Worm (Caenorhabditis elegans) whole organism, L4/young adult: ENCODE results near the gene sfxn-2.
A peak's percentile ranks its signal among the peaks of the same experiment; 100 is the strongest.

Source experiments
- W03F9.2 ChIP-seq: fragments of 150-350 bp; optimal IDR thresholded peaks from 2 replicates; lab custom pipeline; 2014; ENCODE audit warnings: missing biosample characterization, missing genetic modification characterization
- dao-5 ChIP-seq: sonication (generic microtip); optimal IDR thresholded peaks from 2 replicates; lab custom pipeline; 2016; ENCODE audit warnings: missing genotype, missing genetic modification characterization, moderate library complexity, missing compliant biosample characterization
- him-1 ChIP-seq: sonication (generic microtip); optimal IDR thresholded peaks from 2 replicates; lab custom pipeline; 2016; ENCODE audit warnings: missing genotype, missing genetic modification reagents, missing genetic modification characterization, missing compliant biosample characterization

sfxn-2 gene

DNA sequence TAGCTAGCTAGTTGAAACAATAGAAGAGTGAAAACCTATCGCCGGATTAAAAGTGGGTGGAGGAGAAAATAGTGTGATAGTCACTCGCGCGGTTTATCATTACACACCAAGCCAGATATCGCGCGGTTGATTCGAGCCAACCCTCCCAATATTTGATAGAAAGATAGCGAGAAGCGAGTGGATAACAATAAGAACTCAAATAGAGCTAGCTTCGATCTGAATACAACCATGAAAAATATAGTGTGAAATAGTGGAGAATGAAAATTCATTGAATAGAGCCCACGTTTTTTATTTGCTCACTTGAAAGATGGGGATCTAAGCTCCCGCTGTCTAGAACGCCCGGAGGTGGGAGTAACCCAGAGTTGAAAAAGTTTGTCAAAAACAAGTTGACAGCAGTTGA is 13.1 kb downstream of the sfxn-2 start, which contains the start of gene tnt-3:
tnt-3 (minus strand) TSS at position 101 of the 400 bp plus-strand sequence.
- TF ChIP-seq him-1 (tag; lab: Kevin White, UChicago) (no peak), W03F9.2 (no peak), dao-5 (tag; lab: Kevin White, UChicago) (no peak)

- TF ChIP-seq W03F9.2 = no peak
- no peak for TF ChIP-seq dao-5 (tag; lab: Kevin White, UChicago)
- TF ChIP-seq him-1 (tag; lab: Kevin White, UChicago) = no peak
Measured at ce11 chrX:7942675-7943074, 15.4 kb downstream of the sfxn-2 start.

ce11 chrX:7932453-7932852 is 25.6 kb downstream of the sfxn-2 start:
- TF ChIP-seq dao-5 (tag; lab: Kevin White, UChicago) = no peak
- TF ChIP-seq him-1 (tag; lab: Kevin White, UChicago) = no peak
- TF ChIP-seq W03F9.2 = no peak

- TF ChIP-seq him-1 (tag; lab: Kevin White, UChicago) (no peak), W03F9.2 (no peak), dao-5 (tag; lab: Kevin White, UChicago) (no peak)
Measured at ce11 chrX:7930450-7930849, 27.7 kb downstream of the sfxn-2 start, which contains the start of gene zig-3. TSS of gene zig-3 (plus strand) at chrX:7930750.

- no peak for TF ChIP-seq W03F9.2
- no peak for TF ChIP-seq him-1 (tag; lab: Kevin White, UChicago)
- no peak for TF ChIP-seq dao-5 (tag; lab: Kevin White, UChicago)
Measured at ce11 chrX:7925134-7925533, 33.0 kb downstream of the sfxn-2 start, which contains the start of gene zig-4. TSS of gene zig-4 (plus strand) at chrX:7925434.

DNA sequence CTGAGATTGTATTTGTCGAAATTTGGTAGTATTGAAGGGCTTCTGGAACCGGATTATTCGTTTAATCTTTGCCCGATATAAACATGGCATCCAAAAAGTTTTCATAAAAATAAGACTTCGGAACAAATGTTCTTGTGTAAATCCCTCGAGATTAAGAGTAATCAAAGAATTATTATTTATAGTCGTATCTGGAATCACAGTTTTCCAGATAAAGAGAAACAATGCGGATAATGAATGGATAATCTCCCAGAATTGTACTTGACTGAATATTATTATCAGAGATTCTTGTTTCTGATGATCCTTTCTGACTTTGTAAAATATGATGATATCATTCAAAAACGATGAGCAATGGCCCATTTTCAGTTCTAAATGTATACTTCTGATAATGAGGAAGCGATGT is 37.0 kb downstream of the sfxn-2 start:
- TF ChIP-seq W03F9.2 (no peak), dao-5 (tag; lab: Kevin White, UChicago) (no peak), him-1 (tag; lab: Kevin White, UChicago) (no peak)

ce11 chrX:7916076-7916475 is 42.0 kb downstream of the sfxn-2 start:
- TF ChIP-seq W03F9.2 = no peak
- TF ChIP-seq him-1 (tag; lab: Kevin White, UChicago) = no peak
- TF ChIP-seq dao-5 (tag; lab: Kevin White, UChicago) = no peak

ce11 chrX:7915616-7916015 is 42.5 kb downstream of the sfxn-2 start:
- TF ChIP-seq him-1 (tag; lab: Kevin White, UChicago) (no peak), W03F9.2 (no peak), dao-5 (tag; lab: Kevin White, UChicago) (no peak)

DNA sequence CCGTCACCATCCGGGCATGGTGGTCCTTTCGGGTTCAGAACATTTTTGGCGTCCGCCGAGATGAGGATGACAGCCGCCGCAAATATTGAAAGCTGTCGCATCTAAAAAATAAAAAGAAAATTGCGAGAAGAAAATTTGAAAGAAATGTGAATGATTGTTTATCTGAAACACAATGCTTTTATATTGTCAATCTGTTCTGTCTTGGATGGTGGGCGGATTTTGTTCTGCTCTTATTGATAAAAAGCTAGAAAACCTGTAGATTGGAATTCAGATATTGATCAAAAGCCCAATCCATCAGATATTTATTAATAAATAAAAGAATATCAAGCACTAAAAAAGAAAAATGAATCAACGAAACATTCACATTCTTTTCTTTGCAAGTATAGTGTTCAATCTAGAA is 44.3 kb downstream of the sfxn-2 start, which contains the start of gene C39D10.7:
C39D10.7 (minus strand) TSS at position 101 of the 400 bp plus-strand sequence.
- TF ChIP-seq dao-5 (tag; lab: Kevin White, UChicago) = no peak
- TF ChIP-seq him-1 (tag; lab: Kevin White, UChicago) = no peak
- TF ChIP-seq W03F9.2 = no peak

DNA sequence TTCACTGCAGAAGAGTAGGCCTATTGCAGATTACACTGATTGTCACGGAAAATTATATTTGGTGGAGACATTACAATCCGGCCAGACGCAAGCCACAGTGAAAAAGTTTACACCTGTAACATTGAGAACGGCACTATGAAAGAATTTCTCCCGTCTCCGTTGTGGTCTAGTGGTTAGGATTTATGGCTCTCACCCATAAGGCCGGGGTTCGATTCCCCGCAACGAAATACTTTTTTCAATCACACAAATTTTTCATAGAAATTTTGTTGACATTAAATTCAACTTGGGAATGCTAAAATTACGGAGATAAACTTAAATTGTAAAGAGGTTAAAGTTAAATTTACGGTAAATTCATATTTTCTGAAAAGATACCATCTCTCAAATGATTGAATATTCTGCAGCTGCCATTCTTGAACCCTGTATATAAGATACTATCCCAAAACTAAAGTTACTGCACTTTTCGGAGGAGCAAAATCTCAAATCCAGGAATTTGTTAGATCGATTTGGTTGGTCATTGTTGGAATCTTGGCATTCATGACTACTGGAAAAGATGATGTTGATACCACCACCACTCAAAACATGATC is 51.6 kb downstream of the sfxn-2 start, which contains the start of gene C39D10.1:
C39D10.1 (plus strand) TSS at position 535 of the 585 bp plus-strand sequence.
- peak; percentile 4 for TF ChIP-seq W03F9.2
- TF ChIP-seq dao-5 (tag; lab: Kevin White, UChicago) = no peak
